Fruit fly (Drosophila melanogaster) whole organism, prepupa: ENCODE measurements around the gene CG14662.

ENCODE experiments used
- CG10631 ChIP-seq: fragments of 200-800 bp; sonication (Bioruptor generic); optimal IDR thresholded peaks from 2 replicates; lab custom pipeline; 2016; ENCODE audit warnings: missing biosample characterization, missing genetic modification characterization
- CG10669 ChIP-seq: fragments of 200-800 bp; sonication (Bioruptor generic); optimal IDR thresholded peaks from 3 replicates; lab custom pipeline; 2018; ENCODE audit warnings: missing biosample characterization, mild to moderate bottlenecking, missing genetic modification characterization, moderate library complexity
- CG11762 ChIP-seq: fragments of 200-800 bp; sonication (Bioruptor generic); optimal IDR thresholded peaks from 3 replicates; lab custom pipeline; 2016; ENCODE audit warnings: missing biosample characterization, missing genetic modification characterization; ENCODE audit not compliant: insufficient read depth
- CG11902 ChIP-seq: fragments of 200-800 bp; sonication (Bioruptor generic); optimal IDR thresholded peaks from 3 replicates; lab custom pipeline; 2016; ENCODE audit warnings: missing biosample characterization, missing genetic modification characterization
- CG1621 ChIP-seq: fragments of 200-800 bp; sonication (Bioruptor generic); optimal IDR thresholded peaks from 3 replicates; lab custom pipeline; 2018; ENCODE audit warnings: missing biosample characterization, mild to moderate bottlenecking, missing genetic modification characterization
- CG3032 ChIP-seq: fragments of 200-800 bp; optimal IDR thresholded peaks from 2 replicates; lab custom pipeline; 2019; ENCODE audit warnings: missing biosample characterization, mild to moderate bottlenecking, missing genetic modification characterization, moderate library complexity
- CG31627 ChIP-seq: fragments of 200-800 bp; sonication (Bioruptor generic); optimal IDR thresholded peaks from 3 replicates; lab custom pipeline; 2016; ENCODE audit warnings: missing biosample characterization, missing genetic modification characterization
- CG32006 ChIP-seq: fragments of 200-800 bp; sonication (Bioruptor generic); optimal IDR thresholded peaks from 3 replicates; lab custom pipeline; 2017; ENCODE audit warnings: missing biosample characterization, mild to moderate bottlenecking, missing genetic modification characterization
- CG34406 ChIP-seq: fragments of 200-800 bp; sonication (Bioruptor generic); optimal IDR thresholded peaks from 3 replicates; lab custom pipeline; 2016; ENCODE audit warnings: missing biosample characterization, missing genetic modification characterization
- CG3919 ChIP-seq: fragments of 200-800 bp; sonication (Bioruptor generic); optimal IDR thresholded peaks from 3 replicates; lab custom pipeline; 2016; ENCODE audit warnings: missing biosample characterization, missing genetic modification characterization
- CG4318 ChIP-seq: fragments of 200-800 bp; sonication (Bioruptor generic); optimal IDR thresholded peaks from 3 replicates; lab custom pipeline; 2017; ENCODE audit warnings: missing biosample characterization, mild to moderate bottlenecking, missing genetic modification characterization
- CG6792 ChIP-seq: fragments of 200-800 bp; sonication (Bioruptor generic); optimal IDR thresholded peaks from 3 replicates; lab custom pipeline; 2016; ENCODE audit warnings: missing biosample characterization, missing genetic modification characterization
- CG6808 ChIP-seq: fragments of 200-800 bp; sonication (Bioruptor generic); optimal IDR thresholded peaks from 3 replicates; lab custom pipeline; 2017; ENCODE audit warnings: missing biosample characterization, missing genetic modification characterization, mild to moderate bottlenecking, moderate library complexity, missing genetic modification reagents
- CG6854 ChIP-seq: fragments of 200-800 bp; sonication (Bioruptor generic); optimal IDR thresholded peaks from 2 replicates; lab custom pipeline; 2017; ENCODE audit warnings: missing biosample characterization, mild to moderate bottlenecking, missing genetic modification characterization
- CG7368 ChIP-seq: fragments of 200-800 bp; sonication (Bioruptor generic); optimal IDR thresholded peaks from 3 replicates; lab custom pipeline; 2016; ENCODE audit warnings: missing biosample characterization, missing genetic modification characterization
- CG8319 ChIP-seq: fragments of 200-800 bp; sonication (Bioruptor generic); optimal IDR thresholded peaks from 3 replicates; lab custom pipeline; 2016; ENCODE audit warnings: missing biosample characterization, missing genetic modification characterization
- CG9139 ChIP-seq: fragments of 200-800 bp; sonication (Bioruptor generic); optimal IDR thresholded peaks from 3 replicates; lab custom pipeline; 2017; ENCODE audit warnings: missing biosample characterization, mild to moderate bottlenecking, missing genetic modification characterization
- Eip75B ChIP-seq: fragments of 200-800 bp; sonication (Bioruptor generic); optimal IDR thresholded peaks from 3 replicates; lab custom pipeline; 2016; ENCODE audit warnings: missing biosample characterization, missing genetic modification characterization
- Ets21C ChIP-seq: fragments of 200-800 bp; sonication (Bioruptor generic); optimal IDR thresholded peaks from 3 replicates; lab custom pipeline; 2016; ENCODE audit warnings: missing biosample characterization, missing genetic modification characterization
- Ets96B ChIP-seq: fragments of 200-800 bp; optimal IDR thresholded peaks from 2 replicates; lab custom pipeline; 2019; ENCODE audit warnings: missing biosample characterization, mild to moderate bottlenecking, missing genetic modification characterization, moderate library complexity
- Gug ChIP-seq: fragments of 200-800 bp; sonication (Bioruptor generic); IDR thresholded peaks from 2 replicates; pipeline ENCODE4 v1.3.6; 2022; ENCODE audit warnings: missing biosample characterization, missing genetic modification characterization
- Hr38 ChIP-seq: sonication (Bioruptor generic); optimal IDR thresholded peaks from 2 replicates; lab custom pipeline; 2016; ENCODE audit warnings: missing biosample characterization, missing genetic modification characterization
- Hr39 ChIP-seq: fragments of 200-800 bp; sonication (Bioruptor generic); optimal IDR thresholded peaks from 2 replicates; lab custom pipeline; 2016; ENCODE audit warnings: missing biosample characterization, missing genetic modification characterization
- Hr4 ChIP-seq: fragments of 200-800 bp; sonication (Bioruptor generic); optimal IDR thresholded peaks from 3 replicates; lab custom pipeline; 2016; ENCODE audit warnings: missing biosample characterization, missing genetic modification characterization
- Lpt ChIP-seq: fragments of 200-800 bp; sonication (Bioruptor generic); optimal IDR thresholded peaks from 3 replicates; lab custom pipeline; 2016; ENCODE audit warnings: missing biosample characterization, missing genetic modification characterization
- Met ChIP-seq: fragments of 200-800 bp; sonication (Bioruptor generic); optimal IDR thresholded peaks from 3 replicates; lab custom pipeline; 2016; ENCODE audit warnings: missing biosample characterization, missing genetic modification characterization
- Smox ChIP-seq: fragments of 200-800 bp; sonication (Bioruptor generic); optimal IDR thresholded peaks from 3 replicates; lab custom pipeline; 2016; ENCODE audit warnings: missing biosample characterization, missing genetic modification characterization
- Sox102F ChIP-seq: fragments of 200-800 bp; sonication (Bioruptor generic); optimal IDR thresholded peaks from 2 replicates; lab custom pipeline; 2016; ENCODE audit warnings: missing biosample characterization, mild to moderate bottlenecking, missing genetic modification characterization
- Sox14 ChIP-seq: fragments of 200-800 bp; sonication (Bioruptor generic); optimal IDR thresholded peaks from 3 replicates; lab custom pipeline; 2016; ENCODE audit warnings: missing biosample characterization, missing genetic modification characterization
- Sox15 ChIP-seq: fragments of 200-800 bp; sonication (Bioruptor generic); optimal IDR thresholded peaks from 3 replicates; lab custom pipeline; 2016; ENCODE audit warnings: missing biosample characterization, missing genetic modification characterization
- achi ChIP-seq: fragments of 200-800 bp; sonication (Bioruptor generic); optimal IDR thresholded peaks from 3 replicates; lab custom pipeline; 2016; ENCODE audit warnings: missing biosample characterization, missing genetic modification characterization
- acj6 ChIP-seq: fragments of 200-800 bp; sonication (Bioruptor generic); optimal IDR thresholded peaks from 3 replicates; lab custom pipeline; 2016; ENCODE audit warnings: missing biosample characterization, missing genetic modification characterization
- cyc ChIP-seq: fragments of 200-800 bp; sonication (Bioruptor generic); optimal IDR thresholded peaks from 3 replicates; lab custom pipeline; 2016; ENCODE audit warnings: missing biosample characterization, missing genetic modification characterization
- dsx ChIP-seq: fragments of 200-800 bp; optimal IDR thresholded peaks from 3 replicates; lab custom pipeline; 2019; ENCODE audit warnings: missing biosample characterization, mild to moderate bottlenecking, missing genetic modification characterization, moderate library complexity; ENCODE audit not compliant: poor library complexity, severe bottlenecking
- esn ChIP-seq: fragments of 200-800 bp; sonication (Bioruptor generic); optimal IDR thresholded peaks from 2 replicates; lab custom pipeline; 2016; ENCODE audit warnings: missing biosample characterization, mild to moderate bottlenecking, missing genetic modification characterization, moderate library complexity
- fd59A ChIP-seq: fragments of 200-800 bp; sonication (Bioruptor generic); optimal IDR thresholded peaks from 2 replicates; lab custom pipeline; 2017; ENCODE audit warnings: missing biosample characterization, mild to moderate bottlenecking, missing genetic modification characterization, missing genetic modification reagents
- fd85E ChIP-seq: fragments of 200-800 bp; sonication (Bioruptor generic); optimal IDR thresholded peaks from 3 replicates; lab custom pipeline; 2016; ENCODE audit warnings: missing biosample characterization, missing genetic modification characterization
- fkh ChIP-seq: fragments of 200-800 bp; sonication (Bioruptor generic); optimal IDR thresholded peaks from 3 replicates; lab custom pipeline; 2017; ENCODE audit warnings: missing biosample characterization, mild to moderate bottlenecking, missing genetic modification characterization, moderate library complexity
- lz ChIP-seq: fragments of 200-800 bp; sonication (Bioruptor generic); optimal IDR thresholded peaks from 3 replicates; lab custom pipeline; 2016; ENCODE audit warnings: missing biosample characterization, missing genetic modification characterization
- pdm3 ChIP-seq: fragments of 200-800 bp; sonication (Bioruptor generic); optimal IDR thresholded peaks from 3 replicates; lab custom pipeline; 2016; ENCODE audit warnings: missing biosample characterization, missing genetic modification characterization
- salr ChIP-seq, 2 experiments: fragments of 200-800 bp; sonication (Bioruptor generic); optimal IDR thresholded peaks; 3 replicates each; lab custom pipeline; 2016 to 2018; ENCODE audit warnings: missing biosample characterization in 2 of 2, missing genetic modification characterization in 2 of 2, mild to moderate bottlenecking in 1 of 2
- spab ChIP-seq: fragments of 200-800 bp; sonication (Bioruptor generic); optimal IDR thresholded peaks from 2 replicates; lab custom pipeline; 2017; ENCODE audit warnings: missing biosample characterization, mild to moderate bottlenecking, missing genetic modification characterization, missing genetic modification reagents
- topi ChIP-seq: fragments of 200-800 bp; sonication (Bioruptor generic); optimal IDR thresholded peaks from 3 replicates; lab custom pipeline; 2016; ENCODE audit warnings: missing biosample characterization, missing genetic modification characterization
- vri ChIP-seq: fragments of 200-800 bp; sonication (Bioruptor generic); optimal IDR thresholded peaks from 3 replicates; lab custom pipeline; 2016; ENCODE audit warnings: missing biosample characterization, mild to moderate bottlenecking, missing genetic modification characterization

CG14662 gene

dm6 chr3R:4960898-4961819 is 22.9 kb downstream of the CG14662 start, which contains the start of gene Jhbp2 (continued):
- TF ChIP-seq CG11762 (GFP tag; lab: Kevin White, UChicago) (peak; percentile 9), spab (GFP tag; lab: Kevin White, UChicago) (no peak), CG4318 (GFP tag; lab: Kevin White, UChicago) (peak; percentile 2), Hr4 (GFP tag; lab: Kevin White, UChicago) (no peak), Eip75B (GFP tag; lab: Kevin White, UChicago) (peak; percentile 59), CG3032 (tag; lab: Kevin White, UChicago) (peak; percentile 11), CG10669 (peak; percentile 21), lz (peak; percentile 76), cyc (GFP tag; lab: Kevin White, UChicago) (peak; percentile 66), Sox15 (peak; percentile 4), CG32006 (GFP tag; lab: Kevin White, UChicago) (peak; percentile 39), CG11902 (peak; percentile 35), CG10631 (GFP tag; lab: Kevin White, UChicago) (peak; percentile 40), Smox (GFP tag; lab: Kevin White, UChicago) (peak; percentile 72), CG6808 (peak; percentile 26), Ets21C (peak; percentile 63), vri (GFP tag; lab: Kevin White, UChicago) (peak; percentile 11), fkh (GFP tag; lab: Kevin White, UChicago) (no peak), dsx (GFP tag; lab: Kevin White, UChicago) (peak; percentile 24), acj6 (GFP tag; lab: Kevin White, UChicago) (peak; percentile 49), CG8319 (GFP tag; lab: Kevin White, UChicago) (peak; percentile 38), CG31627 (GFP tag; lab: Kevin White, UChicago) (peak; percentile 71), esn (GFP tag; lab: Kevin White, UChicago) (peak; percentile 76), Hr38 (GFP tag; lab: Kevin White, UChicago) (no peak), achi (GFP tag; lab: Kevin White, UChicago) (peak; percentile 45), Sox102F (GFP tag; lab: Kevin White, UChicago) (peak; percentile 72), CG6792 (GFP tag; lab: Kevin White, UChicago) (peak; percentile 54), CG3919 (peak; percentile 68), Ets96B (tag; lab: Kevin White, UChicago) (peak; percentile 44), pdm3 (GFP tag; lab: Kevin White, UChicago) (peak; percentile 45), CG6854 (GFP tag; lab: Kevin White, UChicago) (peak; percentile 77)

- TF ChIP-seq CG9139 (GFP tag; lab: Kevin White, UChicago): no peak
- no peak for TF ChIP-seq CG32006 (GFP tag; lab: Kevin White, UChicago)
- no peak for TF ChIP-seq fd85E
- TF ChIP-seq Gug: no peak
Measured at dm6 chr3R:4960107-4960506, 23.9 kb downstream of the CG14662 start.

- no peak for TF ChIP-seq spab (GFP tag; lab: Kevin White, UChicago)
- TF ChIP-seq Hr39 (GFP tag; lab: Kevin White, UChicago): no peak
- TF ChIP-seq Gug: no peak
- TF ChIP-seq achi (GFP tag; lab: Kevin White, UChicago): no peak
- TF ChIP-seq CG1621 (tag; lab: Kevin White, UChicago): no peak
- TF ChIP-seq pdm3 (GFP tag; lab: Kevin White, UChicago): no peak
- no peak for TF ChIP-seq CG10631 (GFP tag; lab: Kevin White, UChicago)
- TF ChIP-seq CG34406 (GFP tag; lab: Kevin White, UChicago): no peak
- no peak for TF ChIP-seq fd85E
- TF ChIP-seq CG3919: peak; percentile 26
- no peak for TF ChIP-seq salr (GFP tag; optimal IDR thresholded peaks at IDR 0.05; lab: Kevin White, UChicago)
- TF ChIP-seq Hr38 (GFP tag; lab: Kevin White, UChicago): no peak
- TF ChIP-seq CG11762 (GFP tag; lab: Kevin White, UChicago): no peak
- TF ChIP-seq CG4318 (GFP tag; lab: Kevin White, UChicago): no peak
- TF ChIP-seq fd59A (GFP tag; lab: Kevin White, UChicago): no peak
- TF ChIP-seq Met: no peak
- TF ChIP-seq Lpt (GFP tag; lab: Kevin White, UChicago): no peak
- no peak for TF ChIP-seq CG6854 (GFP tag; lab: Kevin White, UChicago)
- TF ChIP-seq CG7368: no peak
- no peak for TF ChIP-seq vri (GFP tag; lab: Kevin White, UChicago)
- no peak for TF ChIP-seq topi
- TF ChIP-seq Ets96B (tag; lab: Kevin White, UChicago): no peak
- no peak for TF ChIP-seq cyc (GFP tag; lab: Kevin White, UChicago)
- TF ChIP-seq CG8319 (GFP tag; lab: Kevin White, UChicago): no peak
- no peak for TF ChIP-seq Ets21C
- TF ChIP-seq Sox14 (GFP tag; lab: Kevin White, UChicago): no peak
- no peak for TF ChIP-seq Sox15
Measured at dm6 chr3R:4957812-4958211, 26.2 kb downstream of the CG14662 start.
